Fruit fly (Drosophila melanogaster) S2 (cell line): ENCODE data around the gene CG9467.

Experiments
- CG8478 ChIP-seq: fragments of >200 bp; optimal IDR thresholded peaks from 2 replicates; lab custom pipeline; 2018
- CTCF ChIP-seq, 2 experiments: fragments of >200 bp; optimal IDR thresholded peaks; 2 replicates each; lab custom pipeline; 2018

- TF ChIP-seq CG8478 (no peak), CTCF (optimal IDR thresholded peaks at IDR 0.05; lab: Kevin White, UChicago) (no peak)
Measured at dm6 chr3R:9754487-9754886, 46.3 kb downstream of the CG9467 start, which contains the start of gene Tti1.
